Worm (Caenorhabditis elegans): Measurements from ENCODE around the gene rpac-40.

DNA sequence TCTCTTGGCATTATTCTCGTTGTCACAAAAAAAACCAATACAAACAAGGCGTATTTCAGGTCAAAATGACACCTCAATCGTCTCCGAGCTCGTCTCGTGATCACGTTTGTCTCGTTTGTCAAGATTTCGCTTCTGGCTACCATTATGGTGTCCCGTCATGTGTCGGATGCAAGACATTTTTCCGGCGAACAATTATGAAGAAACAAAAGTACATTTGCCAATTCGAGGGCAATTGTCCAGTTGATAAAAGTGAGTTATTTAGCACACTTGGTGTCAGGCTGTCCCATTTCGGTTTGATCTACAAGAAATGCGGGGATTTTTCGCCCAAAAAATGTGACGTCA lies 12.2 kb upstream of the rpac-40 start, which contains the start of gene nhr-114:
- TF ChIP-seq ztf-11 (tag; optimal IDR thresholded peaks at IDR 0.05) (no peak), nhr-77 (tag; optimal IDR thresholded peaks at IDR 0.05) (no peak), jun-1 (tag; optimal IDR thresholded peaks at IDR 0.05) (no peak), tbx-2 (tag; optimal IDR thresholded peaks at IDR 0.05) (no peak), fkh-10 (GFP tag; optimal IDR thresholded peaks at IDR 0.05) (no peak), lin-39 (tag; optimal IDR thresholded peaks at IDR 0.05) (no peak), ama-1 (optimal IDR thresholded peaks at IDR 0.05) (no peak), nfya-1 (tag; optimal IDR thresholded peaks at IDR 0.05; ENCODE audit: insufficient read depth) (no peak), nhr-23 (tag; optimal IDR thresholded peaks at IDR 0.05) (no peak), lin-15B (tag; optimal IDR thresholded peaks at IDR 0.05) (no peak), unc-62 (GFP tag; optimal IDR thresholded peaks at IDR 0.05) (no peak), nhr-25 (tag; optimal IDR thresholded peaks at IDR 0.05) (no peak)
